Worm (Caenorhabditis elegans): ENCODE results near the gene F56B3.9.

F56B3.9 gene

ce11 chrIV:794275-794674 lies 23.1 kb downstream of the F56B3.9 start, which contains the start of gene F56B3.4:
Gene F56B3.4 (minus strand): TSS chrIV:794275.
- no peak for TF ChIP-seq unc-62 (GFP tag; optimal IDR thresholded peaks at IDR 0.05)
- TF ChIP-seq sptf-1 (tag; optimal IDR thresholded peaks at IDR 0.05): no peak
- TF ChIP-seq nhr-76 (tag; optimal IDR thresholded peaks at IDR 0.05): no peak
- TF ChIP-seq unc-39 (tag; optimal IDR thresholded peaks at IDR 0.05): no peak
- no peak for TF ChIP-seq pha-4 (tag; optimal IDR thresholded peaks at IDR 0.05)
- no peak for TF ChIP-seq mab-5 (tag; optimal IDR thresholded peaks at IDR 0.05)
- TF ChIP-seq ham-2 (GFP tag; optimal IDR thresholded peaks at IDR 0.05): no peak
- TF ChIP-seq bed-3 (GFP tag; optimal IDR thresholded peaks at IDR 0.05): no peak
- no peak for TF ChIP-seq cnd-1 (tag; optimal IDR thresholded peaks at IDR 0.05)
- no peak for TF ChIP-seq nhr-12 (tag; optimal IDR thresholded peaks at IDR 0.05)
- no peak for TF ChIP-seq ceh-43 (GFP tag; optimal IDR thresholded peaks at IDR 0.05)

- TF ChIP-seq mep-1 (tag; optimal IDR thresholded peaks at IDR 0.05) (no peak), snpc-4 (tag; optimal IDR thresholded peaks at IDR 0.05) (no peak), elt-1 (tag; optimal IDR thresholded peaks at IDR 0.05; ENCODE audit: borderline replicate concordance, insufficient read depth) (no peak), ceh-39 (tag; optimal IDR thresholded peaks at IDR 0.05) (no peak), tbx-8 (GFP tag; optimal IDR thresholded peaks at IDR 0.05) (no peak), lin-32 (GFP tag; optimal IDR thresholded peaks at IDR 0.05) (no peak), lin-13 (tag; optimal IDR thresholded peaks at IDR 0.05) (no peak), unc-39 (tag; optimal IDR thresholded peaks at IDR 0.05) (no peak), mls-2 (tag; optimal IDR thresholded peaks at IDR 0.05) (no peak), mab-5 (tag; optimal IDR thresholded peaks at IDR 0.05) (no peak), blmp-1 (tag; optimal IDR thresholded peaks at IDR 0.05) (no peak), sptf-1 (tag; optimal IDR thresholded peaks at IDR 0.05) (no peak), lsy-2 (tag; optimal IDR thresholded peaks at IDR 0.05) (no peak), flh-1 (GFP tag; optimal IDR thresholded peaks at IDR 0.05) (no peak), unc-120 (tag; optimal IDR thresholded peaks at IDR 0.05; ENCODE audit: poor library complexity, severe bottlenecking) (no peak), ces-1 (GFP tag; optimal IDR thresholded peaks at IDR 0.05) (no peak), ztf-11 (tag; optimal IDR thresholded peaks at IDR 0.05) (no peak), nhr-12 (tag; optimal IDR thresholded peaks at IDR 0.05) (no peak)
Measured at ce11 chrIV:795383-795872, 24.3 kb downstream of the F56B3.9 start, which contains the start of gene skr-18. Gene skr-18 (minus strand): TSS chrIV:795433.

DNA sequence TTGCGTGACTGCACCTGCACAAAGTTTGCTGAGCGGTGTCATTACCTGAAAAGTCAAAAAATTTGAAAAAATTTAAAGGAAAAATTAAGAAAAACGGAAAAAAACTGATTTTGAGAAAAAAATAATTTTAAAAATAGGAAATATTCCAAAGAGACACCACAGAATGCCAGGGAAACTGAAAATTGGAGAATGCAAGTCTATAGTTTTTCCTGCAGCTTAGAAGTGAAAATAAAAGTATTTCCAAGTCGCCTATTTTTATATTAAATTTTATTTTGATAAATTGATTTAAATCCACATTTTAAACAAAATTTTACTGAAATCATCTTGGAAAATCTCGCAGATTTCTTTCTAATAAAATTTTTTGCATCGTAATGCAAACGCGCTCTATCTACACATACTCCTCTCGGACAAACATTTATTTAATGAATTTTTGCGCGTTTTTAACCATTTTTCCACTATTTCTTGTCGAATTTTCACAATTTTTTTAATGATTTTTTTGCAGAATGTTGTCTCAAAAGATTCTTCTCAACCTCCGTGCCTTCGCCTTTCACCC lies 25.4 kb downstream of the F56B3.9 start, which contains the start of the genes F56B3.11 and ech-5:
TSS of gene F56B3.11 (minus strand) at position 51 of the 553 bp plus-strand sequence.
TSS of gene ech-5 (plus strand) at position 503 of the 553 bp plus-strand sequence.
- TF ChIP-seq bed-3 (GFP tag; optimal IDR thresholded peaks at IDR 0.05) (peak; percentile 55), cnd-1 (tag; optimal IDR thresholded peaks at IDR 0.05) (no peak), unc-62 (GFP tag; optimal IDR thresholded peaks at IDR 0.05) (no peak), sptf-1 (tag; optimal IDR thresholded peaks at IDR 0.05) (peak; percentile 81), mep-1 (tag; optimal IDR thresholded peaks at IDR 0.05) (peak; percentile 20), ztf-11 (tag; optimal IDR thresholded peaks at IDR 0.05) (no peak), blmp-1 (tag; optimal IDR thresholded peaks at IDR 0.05) (no peak), zip-8 (tag; optimal IDR thresholded peaks at IDR 0.05) (no peak), lin-13 (tag; optimal IDR thresholded peaks at IDR 0.05) (no peak), sem-2 (GFP tag; optimal IDR thresholded peaks at IDR 0.05) (no peak), lsy-2 (tag; optimal IDR thresholded peaks at IDR 0.05) (peak; percentile 69), nhr-76 (tag; optimal IDR thresholded peaks at IDR 0.05) (no peak), drap-1 (GFP tag; optimal IDR thresholded peaks at IDR 0.05) (peak; percentile 34), ces-1 (GFP tag; optimal IDR thresholded peaks at IDR 0.05) (peak; percentile 80), hlh-1 (tag; optimal IDR thresholded peaks at IDR 0.05) (no peak), snpc-4 (tag; optimal IDR thresholded peaks at IDR 0.05) (no peak), nhr-28 (tag; optimal IDR thresholded peaks at IDR 0.05) (no peak), flh-1 (GFP tag; optimal IDR thresholded peaks at IDR 0.05) (no peak), unc-120 (tag; optimal IDR thresholded peaks at IDR 0.05; ENCODE audit: poor library complexity, severe bottlenecking) (no peak), lin-32 (GFP tag; optimal IDR thresholded peaks at IDR 0.05) (no peak), mls-2 (tag; optimal IDR thresholded peaks at IDR 0.05) (no peak), elt-3 (tag; optimal IDR thresholded peaks at IDR 0.05) (no peak), ceh-39 (tag; optimal IDR thresholded peaks at IDR 0.05) (no peak), nhr-2 (tag; optimal IDR thresholded peaks at IDR 0.05) (no peak), pha-4 (tag; optimal IDR thresholded peaks at IDR 0.05) (no peak), ceh-83 (GFP tag; optimal IDR thresholded peaks at IDR 0.05) (peak; percentile 49), elt-1 (tag; optimal IDR thresholded peaks at IDR 0.05; ENCODE audit: borderline replicate concordance, insufficient read depth) (no peak), tbx-8 (GFP tag; optimal IDR thresholded peaks at IDR 0.05) (no peak), unc-39 (tag; optimal IDR thresholded peaks at IDR 0.05) (no peak), M03D4.4 (tag; optimal IDR thresholded peaks at IDR 0.05) (peak; percentile 37), ham-2 (GFP tag; optimal IDR thresholded peaks at IDR 0.05) (no peak), ceh-43 (GFP tag; optimal IDR thresholded peaks at IDR 0.05) (peak; percentile 26), nhr-12 (tag; optimal IDR thresholded peaks at IDR 0.05) (no peak), mab-5 (tag; optimal IDR thresholded peaks at IDR 0.05) (peak; percentile 36), nhr-237 (tag; optimal IDR thresholded peaks at IDR 0.05) (peak; percentile 82)

All from whole organism, mixed stage, embryonic.